Worm (Caenorhabditis elegans) whole organism, midembryonic: ENCODE data around the gene F11A5.15.

Experiments
- T22C8.4 ChIP-seq: fragments of 200-800 bp; sonication (Bioruptor generic); IDR thresholded peaks from 2 replicates; pipeline ENCODE4 v1.3.6; 2022; ENCODE audit warnings: missing genetic modification characterization, missing compliant biosample characterization
- cog-1 ChIP-seq: sonication (generic microtip); optimal IDR thresholded peaks from 2 replicates; lab custom pipeline; 2016; ENCODE audit warnings: missing genetic modification characterization, missing compliant biosample characterization
- flt-1 ChIP-seq: fragments of 200-800 bp; sonication (Bioruptor generic); IDR thresholded peaks from 2 replicates; pipeline ENCODE4 v1.3.6; 2022; ENCODE audit warnings: missing genetic modification characterization, missing compliant biosample characterization
- klf-2 ChIP-seq: fragments of 200-800 bp; sonication (Bioruptor generic); conservative IDR thresholded peaks from 2 replicates; pipeline ENCODE4 v1.3.6; 2022; ENCODE audit warnings: missing genetic modification reagents, missing genetic modification characterization, missing compliant biosample characterization
- med-1 ChIP-seq: sonication (generic microtip); optimal IDR thresholded peaks from 2 replicates; lab custom pipeline; 2017; ENCODE audit warnings: missing genetic modification characterization, mild to moderate bottlenecking, missing compliant biosample characterization, antibody characterized with exemption, missing genetic modification reagents; ENCODE audit not compliant: insufficient read depth
- ref-1 ChIP-seq: fragments of 200-800 bp; sonication (Bioruptor generic); conservative IDR thresholded peaks from 2 replicates; pipeline ENCODE4 v1.3.6; 2022; ENCODE audit warnings: missing genetic modification reagents, missing genetic modification characterization, missing compliant biosample characterization
- tab-1 ChIP-seq: fragments of 200-800 bp; sonication (Bioruptor generic); IDR thresholded peaks from 2 replicates; pipeline ENCODE4 v1.3.6; 2022; ENCODE audit warnings: missing genetic modification characterization, missing compliant biosample characterization
- ztf-23 ChIP-seq: fragments of 200-800 bp; sonication (Bioruptor generic); IDR thresholded peaks from 2 replicates; pipeline ENCODE4 v1.3.6; 2022; ENCODE audit warnings: missing genetic modification reagents, missing genetic modification characterization, missing compliant biosample characterization
- ztf-29 ChIP-seq: fragments of 200-800 bp; sonication (Bioruptor generic); IDR thresholded peaks from 2 replicates; pipeline ENCODE4 v1.3.6; 2022; ENCODE audit warnings: missing genetic modification reagents, missing genetic modification characterization, missing compliant biosample characterization

DNA sequence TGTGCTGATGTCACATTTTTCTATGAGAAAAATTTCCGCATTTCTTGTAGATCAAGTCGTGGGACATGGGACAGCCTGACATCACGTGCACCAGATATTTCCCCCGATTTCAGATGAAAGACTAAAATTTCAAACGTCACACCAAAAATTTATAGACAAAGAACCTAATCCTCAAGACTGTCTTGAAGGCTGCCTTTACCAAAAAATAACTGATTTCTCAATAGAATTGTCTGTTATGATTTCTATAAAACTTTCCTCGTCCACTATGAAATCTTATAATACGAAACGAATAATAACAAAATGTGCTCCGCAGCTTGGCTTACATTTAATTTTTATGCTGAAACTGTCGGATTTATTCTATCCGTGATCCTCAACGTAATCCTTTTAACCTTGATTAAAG lies 38.1 kb downstream of the F11A5.15 start, which contains the start of gene str-106:
- TF ChIP-seq tab-1 (no peak), T22C8.4 (GFP tag; lab: Robert Waterston, UW) (no peak), flt-1 (no peak), klf-2 (GFP tag; lab: Robert Waterston, UW) (no peak), ztf-23 (no peak), cog-1 (tag; lab: Kevin White, UChicago) (no peak), med-1 (GFP tag; lab: Kevin White, UChicago) (no peak), ztf-29 (GFP tag; lab: Robert Waterston, UW) (no peak), ref-1 (GFP tag; lab: Robert Waterston, UW) (no peak)
